Worm (Caenorhabditis elegans) whole organism, L3 larva: ENCODE measurements around the gene K09A11.1.

ENCODE experiments used
- ama-1 ChIP-seq: fragments of 150-350 bp; optimal IDR thresholded peaks from 2 replicates; lab custom pipeline; 2018
- ceh-16 ChIP-seq: sonication (generic microtip); optimal IDR thresholded peaks from 2 replicates; lab custom pipeline; 2017; ENCODE audit warnings: missing biosample characterization, missing genetic modification characterization
- ceh-82 ChIP-seq: fragments of 150-350 bp; optimal IDR thresholded peaks from 2 replicates; lab custom pipeline; 2014; ENCODE audit warnings: missing biosample characterization, missing genetic modification characterization
- ceh-9 ChIP-seq: sonication (generic microtip); optimal IDR thresholded peaks from 2 replicates; lab custom pipeline; 2018; ENCODE audit warnings: missing biosample characterization, missing genetic modification characterization
- egl-27 ChIP-seq: sonication (generic microtip); optimal IDR thresholded peaks from 4 replicates; lab custom pipeline; 2017; ENCODE audit warnings: missing biosample characterization, missing genetic modification reagents, missing genetic modification characterization
- egl-5 ChIP-seq: fragments of 150-350 bp; optimal IDR thresholded peaks from 2 replicates; lab custom pipeline; 2017; ENCODE audit warnings: missing biosample characterization, missing genetic modification reagents, missing genetic modification characterization, inconsistent platforms
- elt-1 ChIP-seq: fragments of 150-350 bp; optimal IDR thresholded peaks from 2 replicates; lab custom pipeline; 2014; ENCODE audit warnings: missing biosample characterization, missing genetic modification characterization
- elt-2 ChIP-seq: sonication (generic microtip); optimal IDR thresholded peaks from 2 replicates; lab custom pipeline; 2016; ENCODE audit warnings: missing genetic modification reagents, mild to moderate bottlenecking, missing genetic modification characterization, missing compliant biosample characterization
- elt-3 ChIP-seq, 3 experiments: fragments of 150-350 bp in 1 of 3; sonication (generic microtip) in 2 of 3; optimal IDR thresholded peaks; 2 replicates in 2 of 3; 4 replicates in 1 of 3; lab custom pipeline; 2014 to 2017; ENCODE audit warnings: missing biosample characterization in 3 of 3, missing genetic modification characterization in 3 of 3
- eor-1 ChIP-seq, 2 experiments: fragments of 150-350 bp; optimal IDR thresholded peaks; 2 replicates each; lab custom pipeline; 2014 to 2018; ENCODE audit warnings: missing biosample characterization in 2 of 2, missing genetic modification characterization in 2 of 2
- hmg-11 ChIP-seq: sonication (generic microtip); optimal IDR thresholded peaks from 2 replicates; lab custom pipeline; 2016; ENCODE audit warnings: missing genetic modification characterization, missing compliant biosample characterization
- lin-15B ChIP-seq: fragments of 150-350 bp; optimal IDR thresholded peaks from 2 replicates; lab custom pipeline; 2014; ENCODE audit warnings: missing biosample characterization, missing genetic modification characterization
- lin-39 ChIP-seq: fragments of 150-350 bp; optimal IDR thresholded peaks from 2 replicates; lab custom pipeline; 2018; ENCODE audit warnings: missing biosample characterization, missing genetic modification reagents, missing genetic modification characterization
- lsy-12 ChIP-seq: sonication (generic microtip); optimal IDR thresholded peaks from 2 replicates; lab custom pipeline; 2016; ENCODE audit warnings: mild to moderate bottlenecking, missing genetic modification characterization, missing compliant biosample characterization
- mdl-1 ChIP-seq: fragments of 150-350 bp; optimal IDR thresholded peaks from 2 replicates; lab custom pipeline; 2014; ENCODE audit warnings: missing biosample characterization, missing genetic modification characterization
- mml-1 ChIP-seq: fragments of 150-350 bp; sonication (generic microtip); optimal IDR thresholded peaks from 3 replicates; lab custom pipeline; 2014; ENCODE audit warnings: missing biosample characterization, missing genetic modification characterization
- nfya-1 ChIP-seq: sonication (generic microtip); optimal IDR thresholded peaks from 2 replicates; lab custom pipeline; 2017; ENCODE audit warnings: missing genetic modification characterization, mild to moderate bottlenecking, missing compliant biosample characterization, antibody characterized with exemption, moderate library complexity; ENCODE audit not compliant: insufficient read depth
- nhr-12 ChIP-seq: fragments of 150-350 bp; optimal IDR thresholded peaks from 2 replicates; lab custom pipeline; 2014; ENCODE audit warnings: missing biosample characterization, missing genetic modification characterization
- nhr-23 ChIP-seq: fragments of 150-350 bp; optimal IDR thresholded peaks from 2 replicates; lab custom pipeline; 2014; ENCODE audit warnings: missing biosample characterization, missing genetic modification reagents, missing genetic modification characterization
- nhr-237 ChIP-seq: fragments of 150-350 bp; optimal IDR thresholded peaks from 2 replicates; lab custom pipeline; 2014; ENCODE audit warnings: missing biosample characterization, missing genetic modification characterization
- nhr-25 ChIP-seq: sonication (generic microtip); optimal IDR thresholded peaks from 2 replicates; lab custom pipeline; 2017; ENCODE audit warnings: missing biosample characterization, missing genetic modification characterization
- nhr-28 ChIP-seq: fragments of 150-350 bp; optimal IDR thresholded peaks from 2 replicates; lab custom pipeline; 2014; ENCODE audit warnings: missing biosample characterization, missing genetic modification characterization
- nhr-43 ChIP-seq: sonication (generic microtip); optimal IDR thresholded peaks from 2 replicates; lab custom pipeline; 2016; ENCODE audit warnings: mild to moderate bottlenecking, missing genetic modification characterization, missing compliant biosample characterization; ENCODE audit not compliant: poor library complexity, severe bottlenecking
- nhr-76 ChIP-seq: fragments of 150-350 bp; sonication (generic microtip); optimal IDR thresholded peaks from 5 replicates; lab custom pipeline; 2014; ENCODE audit warnings: missing biosample characterization, missing genetic modification characterization
- nhr-77 ChIP-seq: fragments of 150-350 bp; optimal IDR thresholded peaks from 2 replicates; lab custom pipeline; 2014; ENCODE audit warnings: missing biosample characterization, missing genetic modification characterization
- pqm-1 ChIP-seq: fragments of 150-350 bp; optimal IDR thresholded peaks from 2 replicates; lab custom pipeline; 2017; ENCODE audit warnings: missing biosample characterization, missing genetic modification characterization, inconsistent platforms
- sea-2 ChIP-seq: fragments of 150-350 bp; sonication (generic microtip); optimal IDR thresholded peaks from 4 replicates; lab custom pipeline; 2014; ENCODE audit warnings: missing biosample characterization, missing genetic modification reagents, missing genetic modification characterization
- skn-1 ChIP-seq: fragments of 150-350 bp; optimal IDR thresholded peaks from 2 replicates; lab custom pipeline; 2014; ENCODE audit warnings: missing biosample characterization, missing genetic modification characterization
- snpc-4 ChIP-seq: fragments of 150-350 bp; optimal IDR thresholded peaks from 2 replicates; lab custom pipeline; 2014; ENCODE audit warnings: missing biosample characterization, missing genetic modification characterization
- tbx-2 ChIP-seq: sonication (generic microtip); optimal IDR thresholded peaks from 2 replicates; lab custom pipeline; 2016; ENCODE audit warnings: mild to moderate bottlenecking, missing genetic modification characterization, missing compliant biosample characterization
- unc-39 ChIP-seq: sonication (generic microtip); optimal IDR thresholded peaks from 4 replicates; lab custom pipeline; 2017; ENCODE audit warnings: missing biosample characterization, missing genetic modification characterization
- unc-62 ChIP-seq: fragments of 150-350 bp; sonication (generic microtip); optimal IDR thresholded peaks from 4 replicates; lab custom pipeline; 2014; ENCODE audit warnings: missing biosample characterization, missing genetic modification reagents, missing genetic modification characterization
- zag-1 ChIP-seq: fragments of 150-350 bp; optimal IDR thresholded peaks from 2 replicates; lab custom pipeline; 2014; ENCODE audit warnings: missing biosample characterization, missing genetic modification characterization
- ztf-4 ChIP-seq: fragments of 150-350 bp; optimal IDR thresholded peaks from 2 replicates; lab custom pipeline; 2014; ENCODE audit warnings: missing biosample characterization, missing genetic modification characterization

K09A11.1 gene

DNA sequence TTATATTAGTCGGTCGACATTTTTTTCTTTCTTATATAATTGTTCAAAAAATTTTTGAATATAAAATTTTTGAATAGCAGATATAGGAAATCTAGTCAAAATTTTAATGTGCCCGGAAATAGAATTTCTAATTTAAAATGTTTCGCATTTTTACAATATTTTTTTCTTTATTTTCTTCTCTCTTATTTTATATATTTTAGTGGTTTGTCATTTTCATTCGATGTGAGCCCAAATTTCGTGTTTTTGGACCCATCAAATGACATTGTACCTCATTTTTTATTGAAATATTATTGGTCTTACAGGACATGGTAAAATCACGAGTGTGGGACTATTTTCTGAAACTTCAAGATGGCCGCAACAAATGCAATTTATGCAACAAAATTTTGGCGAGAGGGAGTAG is at the start of gene K09A11.1:
Gene K09A11.1, plus strand, starts transcription at position 301 of the 400 bp plus-strand sequence.
- TF ChIP-seq elt-2, result no peak
- TF ChIP-seq skn-1 (tag; lab: Kevin White, UChicago), result no peak
- no peak for TF ChIP-seq pqm-1 (tag; lab: Kevin White, UChicago)
- no peak for TF ChIP-seq nhr-237 (tag; lab: Kevin White, UChicago)
- no peak for TF ChIP-seq eor-1 (tag; optimal IDR thresholded peaks at IDR 0.05; lab: Kevin White, UChicago)
- TF ChIP-seq zag-1 (tag; lab: Kevin White, UChicago), result no peak
- TF ChIP-seq nhr-77 (tag; lab: Kevin White, UChicago), result no peak
- TF ChIP-seq elt-3 (tag; optimal IDR thresholded peaks at IDR 0.05; lab: Kevin White, UChicago), result no peak
- TF ChIP-seq egl-5 (tag; lab: Kevin White, UChicago), result no peak
- TF ChIP-seq nhr-23 (tag; lab: Kevin White, UChicago), result no peak
- no peak for TF ChIP-seq elt-1 (tag; lab: Kevin White, UChicago)
- TF ChIP-seq nhr-12, result no peak
- TF ChIP-seq unc-39, result no peak
- no peak for TF ChIP-seq tbx-2 (tag; lab: Kevin White, UChicago)
- no peak for TF ChIP-seq nfya-1
- TF ChIP-seq ceh-9 (tag; lab: Kevin White, UChicago), result no peak

DNA sequence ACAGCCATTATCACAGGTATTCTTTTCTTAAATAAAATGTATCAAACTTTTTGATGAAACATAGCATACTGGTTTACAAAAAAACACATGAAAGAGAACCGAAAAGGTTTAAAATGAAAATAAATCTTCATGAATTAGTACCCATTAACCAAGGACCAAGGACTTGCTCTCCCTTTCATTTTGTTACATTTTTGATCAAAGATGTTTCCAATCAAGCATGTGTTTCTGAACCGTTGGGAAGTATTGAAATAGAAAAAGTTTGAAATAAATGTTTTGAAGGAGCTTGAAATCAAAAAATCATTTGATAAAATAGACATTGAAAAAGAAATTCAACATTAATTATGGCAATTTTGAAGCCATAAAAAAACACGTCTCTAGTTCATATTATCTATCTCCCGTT is 49.8 kb upstream of the K09A11.1 start:
- TF ChIP-seq egl-27 (tag; lab: Kevin White, UChicago), result no peak
- no peak for TF ChIP-seq mml-1 (tag; lab: Kevin White, UChicago)
- TF ChIP-seq nhr-25 (tag; lab: Kevin White, UChicago), result no peak
- TF ChIP-seq ztf-4 (tag; lab: Kevin White, UChicago), result no peak
- no peak for TF ChIP-seq hmg-11
- TF ChIP-seq elt-1 (tag; lab: Kevin White, UChicago), result no peak
- no peak for TF ChIP-seq lsy-12
- TF ChIP-seq ceh-82 (tag; lab: Kevin White, UChicago), result no peak
- TF ChIP-seq ama-1 (lab: Kevin White, UChicago), result no peak
- TF ChIP-seq pqm-1 (tag; lab: Kevin White, UChicago), result no peak
- TF ChIP-seq elt-3 (tag; optimal IDR thresholded peaks at IDR 0.05; lab: Kevin White, UChicago), result no peak
- TF ChIP-seq nhr-43 (tag; lab: Kevin White, UChicago), result no peak
- TF ChIP-seq snpc-4 (tag; lab: Kevin White, UChicago), result no peak
- TF ChIP-seq nhr-76 (tag; lab: Kevin White, UChicago), result no peak
- no peak for TF ChIP-seq sea-2 (GFP tag; lab: Kevin White, UChicago)
- TF ChIP-seq nfya-1, result no peak
- TF ChIP-seq mdl-1 (tag; lab: Kevin White, UChicago), result no peak
- no peak for TF ChIP-seq skn-1 (tag; lab: Kevin White, UChicago)
- TF ChIP-seq lin-15B, result no peak

DNA sequence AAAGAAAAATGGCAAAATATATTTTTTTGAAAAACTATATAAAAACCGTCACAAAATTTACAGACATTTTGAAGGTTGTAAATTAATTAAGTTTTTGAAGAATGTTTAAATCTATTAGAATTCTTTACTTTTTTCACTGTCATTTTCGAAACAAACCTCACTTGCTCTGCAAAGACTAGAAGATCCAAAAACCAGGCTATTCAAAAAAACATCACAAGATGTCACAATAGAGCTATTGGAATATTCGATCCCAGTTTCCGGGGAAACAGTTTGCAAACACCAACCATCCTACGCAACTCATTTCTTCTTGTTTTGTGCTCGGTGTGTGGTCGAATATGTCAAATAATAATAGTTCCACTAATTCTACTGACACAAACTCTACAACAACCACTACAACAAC is 45.5 kb upstream of the K09A11.1 start, which contains the start of gene R12H7.4:
Gene R12H7.4, plus strand, starts transcription at position 301 of the 400 bp plus-strand sequence.
- TF ChIP-seq snpc-4 (tag; lab: Kevin White, UChicago) (no peak), nhr-25 (tag; lab: Kevin White, UChicago) (no peak), elt-3 (tag; optimal IDR thresholded peaks at IDR 0.05; lab: Kevin White, UChicago) (no peak), zag-1 (tag; lab: Kevin White, UChicago) (no peak), pqm-1 (tag; lab: Kevin White, UChicago) (no peak), elt-2 (no peak), nhr-28 (no peak), tbx-2 (tag; lab: Kevin White, UChicago) (no peak)

DNA sequence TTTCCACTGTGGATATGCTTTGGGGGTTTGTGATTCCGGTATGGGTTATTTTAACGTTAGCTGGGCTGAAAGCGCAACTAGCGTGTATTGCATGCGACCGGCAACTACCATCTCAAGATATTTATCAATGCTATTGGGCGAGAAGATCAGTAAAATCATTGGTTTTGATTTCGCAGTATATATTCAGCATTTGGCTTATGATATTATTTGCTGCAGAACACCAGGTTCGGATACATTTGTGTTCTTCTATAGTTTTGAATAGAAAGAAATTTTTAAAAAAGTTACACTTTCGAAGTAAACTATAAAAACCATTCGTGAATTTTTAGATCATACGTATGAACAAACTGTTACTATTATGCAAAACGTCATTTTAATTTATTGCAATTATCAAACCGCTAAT is 44.4 kb upstream of the K09A11.1 start:
- TF ChIP-seq nhr-237 (tag; lab: Kevin White, UChicago) (no peak), lin-15B (no peak), nhr-77 (tag; lab: Kevin White, UChicago) (no peak), elt-3 (tag; optimal IDR thresholded peaks at IDR 0.05; lab: Kevin White, UChicago) (no peak), tbx-2 (tag; lab: Kevin White, UChicago) (no peak), eor-1 (tag; optimal IDR thresholded peaks at IDR 0.05; lab: Kevin White, UChicago) (no peak), ceh-16 (no peak), unc-62 (GFP tag; lab: Kevin White, UChicago) (no peak), nhr-76 (tag; lab: Kevin White, UChicago) (no peak), egl-5 (tag; lab: Kevin White, UChicago) (no peak), egl-27 (tag; lab: Kevin White, UChicago) (no peak), hmg-11 (no peak), ztf-4 (tag; lab: Kevin White, UChicago) (no peak)

DNA sequence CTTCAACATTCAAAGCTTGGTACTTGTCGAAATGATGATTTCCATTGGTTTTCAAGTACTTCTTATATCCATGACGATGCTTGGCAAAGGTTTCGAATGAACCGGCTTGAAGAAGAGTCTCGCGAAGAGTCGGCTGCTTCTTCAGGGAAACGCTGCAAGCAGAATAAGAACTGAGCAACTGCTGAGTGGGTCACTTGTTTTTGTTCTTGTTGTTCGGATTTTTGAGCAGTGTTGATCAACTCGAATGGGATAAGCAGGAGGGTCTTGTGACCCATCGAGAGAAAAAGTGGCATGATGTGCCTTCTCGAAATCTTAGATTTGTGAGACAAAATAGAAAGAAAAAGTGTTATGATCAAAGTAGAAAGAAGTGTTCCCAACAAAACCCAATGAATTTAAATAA is 41.7 kb upstream of the K09A11.1 start:
- TF ChIP-seq egl-27 (tag; lab: Kevin White, UChicago) (no peak), nfya-1 (peak; percentile 20), lin-39 (tag; lab: Kevin White, UChicago) (peak; percentile 24), nhr-77 (tag; lab: Kevin White, UChicago) (no peak), snpc-4 (tag; lab: Kevin White, UChicago) (peak; percentile 37)
